Fruit fly (Drosophila melanogaster) whole organism, adult: Measurements from ENCODE around the gene Ip259.
A peak's percentile ranks its signal among the peaks of the same experiment; 100 is the strongest.

ENCODE experiments used
- CG1620 ChIP-seq: fragments of 200-800 bp; sonication (Bioruptor generic); optimal IDR thresholded peaks from 2 replicates; lab custom pipeline; 2016; ENCODE audit warnings: missing biosample characterization, missing genetic modification characterization
- CG33017 ChIP-seq: fragments of 200-800 bp; sonication (Bioruptor generic); optimal IDR thresholded peaks from 2 replicates; lab custom pipeline; 2018; ENCODE audit warnings: missing biosample characterization, mild to moderate bottlenecking, missing genetic modification characterization, moderate library complexity
- CG5204 ChIP-seq: fragments of 200-800 bp; sonication (Bioruptor generic); optimal IDR thresholded peaks from 2 replicates; lab custom pipeline; 2016; ENCODE audit warnings: missing biosample characterization, missing genetic modification characterization
- CG7101 ChIP-seq: fragments of 200-800 bp; sonication (Bioruptor generic); optimal IDR thresholded peaks from 2 replicates; lab custom pipeline; 2018; ENCODE audit warnings: missing biosample characterization, mild to moderate bottlenecking, missing genetic modification characterization, moderate library complexity
- Clk ChIP-seq: fragments of 200-800 bp; sonication (Bioruptor generic); optimal IDR thresholded peaks from 2 replicates; lab custom pipeline; 2017; ENCODE audit warnings: missing biosample characterization, missing genetic modification characterization
- Hr96 ChIP-seq: fragments of 200-800 bp; sonication (Bioruptor generic); optimal IDR thresholded peaks from 2 replicates; lab custom pipeline; 2016; ENCODE audit warnings: missing biosample characterization, missing genetic modification characterization
- Mnt ChIP-seq: fragments of 200-800 bp; sonication (Bioruptor generic); optimal IDR thresholded peaks from 2 replicates; lab custom pipeline; 2016; ENCODE audit warnings: missing biosample characterization, mild to moderate bottlenecking, missing genetic modification characterization
- cic ChIP-seq: fragments of 200-800 bp; sonication (Bioruptor generic); optimal IDR thresholded peaks from 2 replicates; lab custom pipeline; 2017; ENCODE audit warnings: missing biosample characterization, mild to moderate bottlenecking, missing genetic modification characterization, moderate library complexity
- kay ChIP-seq: fragments of 200-800 bp; sonication (Bioruptor generic); peaks from one replicate; lab custom pipeline; 2016; ENCODE audit warnings: missing biosample characterization, missing genetic modification characterization, borderline replicate concordance
- ovo ChIP-seq: fragments of 200-800 bp; sonication (Bioruptor generic); optimal IDR thresholded peaks from 2 replicates; lab custom pipeline; 2016; ENCODE audit warnings: missing biosample characterization, missing genetic modification characterization
- tj ChIP-seq: fragments of 200-800 bp; sonication (Bioruptor generic); optimal IDR thresholded peaks from 3 replicates; lab custom pipeline; 2017; ENCODE audit warnings: missing biosample characterization, mild to moderate bottlenecking, missing genetic modification characterization, moderate library complexity

DNA sequence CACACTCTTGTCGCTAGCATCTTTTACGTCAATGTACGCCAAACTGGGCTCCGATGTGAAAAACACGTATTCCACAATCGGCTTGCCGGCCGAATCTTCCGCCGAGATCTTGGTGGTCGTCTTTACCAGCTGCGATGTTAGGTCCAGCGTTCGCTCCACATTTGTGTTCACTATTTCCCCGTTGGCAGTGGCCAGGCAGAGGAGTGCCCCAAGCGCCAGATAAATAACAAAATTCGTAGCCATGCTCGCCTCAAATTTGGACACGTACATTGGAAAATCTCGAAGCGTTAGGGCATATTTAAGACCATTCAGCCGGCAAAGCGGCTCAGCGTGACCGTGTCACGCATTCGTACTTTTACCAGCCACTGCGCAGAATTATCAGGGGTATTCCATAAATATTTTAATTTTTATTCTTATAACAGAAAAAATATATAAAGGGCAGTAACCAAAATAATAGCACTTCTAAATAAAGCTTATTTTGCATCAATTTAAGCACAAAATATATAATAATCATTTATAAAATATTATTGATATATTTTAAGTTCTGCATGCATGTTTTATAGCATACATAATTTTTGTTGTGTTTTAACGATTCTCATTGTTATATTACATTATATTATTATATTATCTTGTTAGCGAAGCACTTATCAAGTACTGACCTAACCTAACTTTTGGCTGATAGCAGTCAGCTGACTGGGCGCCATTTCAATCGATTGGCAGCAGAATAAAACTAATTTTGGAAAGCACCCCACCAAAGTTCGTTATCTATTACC, 32.5 kb upstream of the Ip259 start, which contains the start of the genes CG33303 and dpr19:
- no peak for TF ChIP-seq kay (GFP tag; lab: Kevin White, UChicago)
- TF ChIP-seq CG7101 (tag; lab: Kevin White, UChicago) = peak; percentile 74
- TF ChIP-seq CG5204 (GFP tag; lab: Kevin White, UChicago) = no peak
- TF ChIP-seq tj (GFP tag; lab: Kevin White, UChicago) = peak; percentile 40
- peak; percentile 8 for TF ChIP-seq ovo (GFP tag; lab: Kevin White, UChicago)
- peak; percentile 38 for TF ChIP-seq cic (GFP tag; lab: Kevin White, UChicago)
- no peak for TF ChIP-seq Hr96 (GFP tag; lab: Kevin White, UChicago)
- no peak for TF ChIP-seq CG1620 (GFP tag; lab: Kevin White, UChicago)
- no peak for TF ChIP-seq Clk (GFP tag; lab: Kevin White, UChicago)
- TF ChIP-seq CG33017 (tag; lab: Kevin White, UChicago) = peak; percentile 79
- TF ChIP-seq Mnt (GFP tag; lab: Kevin White, UChicago) = peak; percentile 13
